Fruit fly (Drosophila melanogaster): ENCODE results near the gene Tfb5.

DNA sequence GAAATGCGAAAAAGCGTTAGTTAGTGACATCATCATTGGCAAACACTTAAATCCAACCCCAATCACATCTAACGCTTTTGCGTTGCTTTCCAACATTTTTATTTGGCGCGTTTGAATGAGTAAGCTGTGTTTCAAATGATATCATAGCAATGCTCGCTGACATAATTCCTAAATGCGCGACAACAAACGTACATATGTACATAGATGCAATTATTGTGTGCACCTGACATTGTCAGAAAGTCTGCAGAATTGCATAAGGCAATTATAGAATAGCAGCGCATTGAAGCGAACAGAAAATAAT is 12.4 kb downstream of the Tfb5 start:
- TF ChIP-seq CG31627 (GFP tag; optimal IDR thresholded peaks at IDR 0.05) (no peak), CG9139 (GFP tag; optimal IDR thresholded peaks at IDR 0.05) (no peak)
